Fruit fly (Drosophila melanogaster) whole organism, embryonic: ENCODE data around the gene Sema5c.

Experiments used
- Asciz ChIP-seq: fragments of 200-800 bp; sonication (Bioruptor generic); optimal IDR thresholded peaks from 2 replicates; lab custom pipeline; 2017; ENCODE audit warnings: missing biosample characterization, mild to moderate bottlenecking, missing genetic modification characterization, missing genetic modification reagents
- CG11247 ChIP-seq: fragments of 200-800 bp; sonication (Bioruptor generic); IDR thresholded peaks from 2 replicates; pipeline ENCODE4 v1.3.6; 2022; ENCODE audit warnings: missing biosample characterization, missing genetic modification characterization
- CG12155 ChIP-seq: fragments of 200-800 bp; sonication (Bioruptor generic); optimal IDR thresholded peaks from 3 replicates; lab custom pipeline; 2016; ENCODE audit warnings: missing biosample characterization, missing genetic modification characterization
- CG15073 ChIP-seq: fragments of 200-800 bp; sonication (Bioruptor generic); optimal IDR thresholded peaks from 2 replicates; lab custom pipeline; 2016; ENCODE audit warnings: missing biosample characterization, missing genetic modification characterization
- CG1603 ChIP-seq: fragments of 200-800 bp; sonication (Bioruptor generic); optimal IDR thresholded peaks from 2 replicates; lab custom pipeline; 2019; ENCODE audit warnings: missing biosample characterization, mild to moderate bottlenecking, missing genetic modification characterization, moderate library complexity
- CG17359 ChIP-seq: fragments of 200-800 bp; sonication (Bioruptor generic); optimal IDR thresholded peaks from 3 replicates; lab custom pipeline; 2018; ENCODE audit warnings: missing biosample characterization, mild to moderate bottlenecking, missing genetic modification characterization, moderate library complexity
- CG18262 ChIP-seq: fragments of 200-800 bp; optimal IDR thresholded peaks from 3 replicates; lab custom pipeline; 2019; ENCODE audit warnings: missing biosample characterization, mild to moderate bottlenecking, missing genetic modification characterization, moderate library complexity
- CG1832 ChIP-seq: fragments of 200-800 bp; sonication (Bioruptor generic); optimal IDR thresholded peaks from 2 replicates; lab custom pipeline; 2017; ENCODE audit warnings: missing biosample characterization, mild to moderate bottlenecking, missing genetic modification characterization, inconsistent platforms
- CG32767 ChIP-seq: fragments of 200-800 bp; sonication (Bioruptor generic); IDR thresholded peaks from 2 replicates; pipeline ENCODE4 v1.3.6; 2022; ENCODE audit warnings: missing biosample characterization, missing genetic modification characterization
- CG4282 ChIP-seq: fragments of 200-800 bp; sonication (Bioruptor generic); optimal IDR thresholded peaks from 2 replicates; lab custom pipeline; 2016; ENCODE audit warnings: missing biosample characterization, missing genetic modification characterization
- CG4360 ChIP-seq: fragments of 200-800 bp; sonication (Bioruptor generic); IDR thresholded peaks from 2 replicates; pipeline ENCODE4 v1.3.6; 2022; ENCODE audit warnings: missing biosample characterization, missing genetic modification characterization
- CG4404 ChIP-seq: fragments of 200-800 bp; sonication (Bioruptor generic); IDR thresholded peaks from 2 replicates; pipeline ENCODE4 v1.3.6; 2022; ENCODE audit warnings: missing biosample characterization, missing genetic modification characterization
- CG5180 ChIP-seq: fragments of 200-800 bp; sonication (Bioruptor generic); optimal IDR thresholded peaks from 3 replicates; lab custom pipeline; 2017; ENCODE audit warnings: missing biosample characterization, missing genetic modification characterization, mild to moderate bottlenecking, moderate library complexity, missing genetic modification reagents
- CG6272 ChIP-seq: fragments of 200-800 bp; sonication (Bioruptor generic); IDR thresholded peaks from 2 replicates; pipeline ENCODE4 v1.3.6; 2022; ENCODE audit warnings: missing biosample characterization, missing genetic modification characterization
- CG6683 ChIP-seq: fragments of 200-800 bp; sonication (Bioruptor generic); optimal IDR thresholded peaks from 2 replicates; lab custom pipeline; 2017; ENCODE audit warnings: missing biosample characterization, mild to moderate bottlenecking, missing genetic modification characterization, missing genetic modification reagents
- CG6765 ChIP-seq: fragments of 200-800 bp; sonication (Bioruptor generic); optimal IDR thresholded peaks from 3 replicates; lab custom pipeline; 2017; ENCODE audit warnings: missing biosample characterization, mild to moderate bottlenecking, missing genetic modification characterization
- CG7786 ChIP-seq: fragments of 200-800 bp; sonication (Bioruptor generic); optimal IDR thresholded peaks from 2 replicates; lab custom pipeline; 2016; ENCODE audit warnings: missing biosample characterization, missing genetic modification characterization
- CG9876 ChIP-seq: fragments of 200-800 bp; sonication (Bioruptor generic); optimal IDR thresholded peaks from 2 replicates; lab custom pipeline; 2016; ENCODE audit warnings: missing biosample characterization, missing genetic modification characterization
- Camta ChIP-seq: fragments of 200-800 bp; sonication (Bioruptor generic); optimal IDR thresholded peaks from 2 replicates; lab custom pipeline; 2016; ENCODE audit warnings: missing biosample characterization, missing genetic modification characterization
- Chrac-16 ChIP-seq: fragments of 200-800 bp; sonication (Bioruptor generic); optimal IDR thresholded peaks from 3 replicates; lab custom pipeline; 2016; ENCODE audit warnings: missing biosample characterization, missing genetic modification characterization
- CkIIα-i1 ChIP-seq: fragments of 200-800 bp; sonication (Bioruptor generic); IDR thresholded peaks from 2 replicates; pipeline ENCODE4 v1.3.6; 2022; ENCODE audit warnings: missing biosample characterization, missing genetic modification characterization
- Elba2 ChIP-seq: fragments of 200-800 bp; sonication (Bioruptor generic); optimal IDR thresholded peaks from 3 replicates; lab custom pipeline; 2016; ENCODE audit warnings: missing biosample characterization, missing genetic modification characterization
- Hey ChIP-seq: fragments of 200-800 bp; sonication (Bioruptor generic); optimal IDR thresholded peaks from 3 replicates; lab custom pipeline; 2018; ENCODE audit warnings: missing biosample characterization, mild to moderate bottlenecking, missing genetic modification characterization
- Hr78 ChIP-seq, 2 experiments: fragments of 200-800 bp in 1 of 2; fragments of >200 bp in 1 of 2; sonication (Bioruptor generic) in 1 of 2; optimal IDR thresholded peaks; 2 replicates each; lab custom pipeline; 2017 to 2019; ENCODE audit warnings: missing biosample characterization in 2 of 2, missing genetic modification characterization in 2 of 2, mild to moderate bottlenecking in 1 of 2, moderate library complexity in 1 of 2
- Nf-YA ChIP-seq: fragments of 200-800 bp; sonication (Bioruptor generic); IDR thresholded peaks from 2 replicates; pipeline ENCODE4 v1.3.6; 2022; ENCODE audit warnings: missing biosample characterization, missing genetic modification characterization
- Optix ChIP-seq: fragments of 200-800 bp; sonication (Bioruptor generic); IDR thresholded peaks from 3 replicates; pipeline ENCODE4 v1.3.6; 2022; ENCODE audit warnings: missing biosample characterization, missing genetic modification characterization
- Poxn ChIP-seq: fragments of 200-800 bp; sonication (Bioruptor generic); IDR thresholded peaks from 2 replicates; pipeline ENCODE4 v1.3.6; 2022; ENCODE audit warnings: missing biosample characterization, missing genetic modification characterization
- Ptx1 ChIP-seq: fragments of 200-800 bp; sonication (Bioruptor generic); IDR thresholded peaks from 2 replicates; pipeline ENCODE4 v1.3.6; 2022; ENCODE audit warnings: missing biosample characterization, missing genetic modification characterization
- Sry-β ChIP-seq: fragments of 200-800 bp; sonication (Bioruptor generic); optimal IDR thresholded peaks from 2 replicates; lab custom pipeline; 2018; ENCODE audit warnings: missing biosample characterization, mild to moderate bottlenecking, missing genetic modification characterization, moderate library complexity
- Trl ChIP-seq, 3 experiments: fragments of >200 bp in 2 of 3; fragments of 200-800 bp in 1 of 3; sonication (Bioruptor generic) in 1 of 3; optimal IDR thresholded peaks; 2 replicates in 1 of 3; 3 replicates in 2 of 3; lab custom pipeline; 2016 to 2017; ENCODE audit warnings: missing biosample characterization in 1 of 3, missing genetic modification characterization in 1 of 3
- abd-A ChIP-seq: fragments of 200-800 bp; sonication (Bioruptor generic); optimal IDR thresholded peaks from 3 replicates; lab custom pipeline; 2019; ENCODE audit warnings: missing biosample characterization, mild to moderate bottlenecking, missing genetic modification characterization, moderate library complexity
- al ChIP-seq: fragments of 200-800 bp; sonication (Bioruptor generic); IDR thresholded peaks from 2 replicates; pipeline ENCODE4 v1.3.6; 2022; ENCODE audit warnings: missing biosample characterization, missing genetic modification characterization
- ase ChIP-seq: fragments of 200-800 bp; sonication (Bioruptor generic); IDR thresholded peaks from 3 replicates; pipeline ENCODE4 v1.3.6; 2022; ENCODE audit warnings: missing biosample characterization, missing genetic modification characterization
- ato ChIP-seq: fragments of 200-800 bp; sonication (Bioruptor generic); IDR thresholded peaks from 2 replicates; pipeline ENCODE4 v1.3.6; 2022; ENCODE audit warnings: missing biosample characterization, missing genetic modification characterization; ENCODE audit not compliant: partially characterized antibody
- btn ChIP-seq: fragments of 200-800 bp; sonication (Bioruptor generic); optimal IDR thresholded peaks from 2 replicates; lab custom pipeline; 2016; ENCODE audit warnings: missing biosample characterization, missing genetic modification characterization
- chm ChIP-seq: fragments of 200-800 bp; sonication (Bioruptor generic); IDR thresholded peaks from 2 replicates; pipeline ENCODE4 v1.3.6; 2022; ENCODE audit warnings: missing biosample characterization, missing genetic modification characterization
- danr ChIP-seq: fragments of 200-800 bp; sonication (Bioruptor generic); IDR thresholded peaks from 2 replicates; pipeline ENCODE4 v1.3.6; 2022; ENCODE audit warnings: missing biosample characterization, missing genetic modification characterization
- gem ChIP-seq: fragments of 200-800 bp; sonication (Bioruptor generic); optimal IDR thresholded peaks from 2 replicates; lab custom pipeline; 2019; ENCODE audit warnings: missing biosample characterization, mild to moderate bottlenecking, missing genetic modification characterization, moderate library complexity
- jigr1 ChIP-seq: fragments of 200-800 bp; sonication (Bioruptor generic); IDR thresholded peaks from 3 replicates; pipeline ENCODE4 v1.3.6; 2022; ENCODE audit warnings: missing biosample characterization, missing genetic modification characterization
- jumu ChIP-seq: fragments of 200-800 bp; sonication (Bioruptor generic); optimal IDR thresholded peaks from 3 replicates; lab custom pipeline; 2016; ENCODE audit warnings: missing biosample characterization, missing genetic modification characterization
- kah ChIP-seq: fragments of 200-800 bp; sonication (Bioruptor generic); optimal IDR thresholded peaks from 2 replicates; lab custom pipeline; 2018; ENCODE audit warnings: missing biosample characterization, mild to moderate bottlenecking, missing genetic modification characterization
- lilli ChIP-seq: fragments of 200-800 bp; sonication (Bioruptor generic); optimal IDR thresholded peaks from 3 replicates; lab custom pipeline; 2016; ENCODE audit warnings: missing biosample characterization, missing genetic modification characterization
- lmd ChIP-seq: fragments of 200-800 bp; sonication (Bioruptor generic); IDR thresholded peaks from 2 replicates; pipeline ENCODE4 v1.3.6; 2022; ENCODE audit warnings: missing biosample characterization, missing genetic modification characterization
- maf-S ChIP-seq: fragments of 200-800 bp; sonication (Bioruptor generic); optimal IDR thresholded peaks from 2 replicates; lab custom pipeline; 2016; ENCODE audit warnings: missing biosample characterization, missing genetic modification characterization
- onecut ChIP-seq: fragments of 200-800 bp; sonication (Bioruptor generic); IDR thresholded peaks from 2 replicates; pipeline ENCODE4 v1.3.6; 2022; ENCODE audit warnings: missing biosample characterization, missing genetic modification characterization
- ro ChIP-seq: fragments of 200-800 bp; sonication (Bioruptor generic); IDR thresholded peaks from 2 replicates; pipeline ENCODE4 v1.3.6; 2022; ENCODE audit warnings: missing biosample characterization, missing genetic modification characterization
- tll ChIP-seq, 2 experiments: fragments of 200-800 bp in 1 of 2; fragments of >200 bp in 1 of 2; sonication (Bioruptor generic) in 1 of 2; optimal IDR thresholded peaks; 2 replicates each; lab custom pipeline; 2017 to 2019; ENCODE audit warnings: missing biosample characterization in 2 of 2, missing genetic modification characterization in 2 of 2, mild to moderate bottlenecking in 1 of 2, moderate library complexity in 1 of 2
- ttk ChIP-seq: fragments of 200-800 bp; sonication (Bioruptor generic); IDR thresholded peaks from 2 replicates; pipeline ENCODE4 v2.1.2; 2022; ENCODE audit warnings: missing biosample characterization, missing genetic modification characterization
- vvl ChIP-seq: fragments of 200-800 bp; sonication (Bioruptor generic); IDR thresholded peaks from 2 replicates; pipeline ENCODE4 v1.3.6; 2022; ENCODE audit warnings: missing biosample characterization, missing genetic modification characterization
- zen2 ChIP-seq: fragments of 200-800 bp; sonication (Bioruptor generic); IDR thresholded peaks from 3 replicates; pipeline ENCODE4 v1.3.6; 2022; ENCODE audit warnings: missing biosample characterization, missing genetic modification characterization; ENCODE audit not compliant: partially characterized antibody

Gene Sema5c

DNA sequence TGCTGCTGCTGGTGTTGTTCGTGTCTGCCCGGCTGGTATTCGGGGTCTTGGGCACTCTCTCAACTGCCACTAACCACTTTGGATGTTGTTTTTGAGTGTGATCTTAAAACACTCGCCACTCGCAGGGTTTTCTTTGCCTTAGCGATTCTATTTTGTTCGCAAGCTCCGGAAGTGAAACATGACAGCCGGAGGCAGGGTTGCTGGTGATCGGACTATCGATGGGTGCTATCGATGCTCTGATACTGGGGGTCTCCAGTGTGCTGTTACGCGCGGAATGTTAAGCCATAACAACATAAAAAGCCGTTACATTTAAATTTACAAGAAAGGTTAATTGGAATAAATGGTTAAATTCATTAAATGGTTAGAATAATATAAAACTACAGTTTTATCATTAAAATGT is 43.3 kb upstream of the Sema5c start, which contains the start of gene yps (continued):
- TF ChIP-seq chm, result peak; percentile 98
- TF ChIP-seq btn (GFP tag; lab: Kevin White, UChicago), result peak; percentile 88
- peak; percentile 97 for TF ChIP-seq vvl (GFP tag; lab: Robert Waterston, UW)
- peak; percentile 93 for TF ChIP-seq maf-S (GFP tag; lab: Kevin White, UChicago)
- TF ChIP-seq Elba2 (GFP tag; lab: Kevin White, UChicago), result no peak
- TF ChIP-seq CG5180 (GFP tag; lab: Kevin White, UChicago), result peak; percentile 86
- TF ChIP-seq Sry-β (GFP tag; lab: Kevin White, UChicago), result peak; percentile 74
- TF ChIP-seq jumu (GFP tag; lab: Kevin White, UChicago), result peak; percentile 70
- TF ChIP-seq CG6765 (GFP tag; lab: Kevin White, UChicago), result peak; percentile 99
- TF ChIP-seq jigr1 (GFP tag; lab: Robert Waterston, UW), result no peak
- TF ChIP-seq ato, result peak; percentile 68
- TF ChIP-seq Poxn (GFP tag; lab: Robert Waterston, UW), result 0 out of 2 replicates have a peak, but pooled peaks have one; percentile 17
- no peak for TF ChIP-seq ro
- TF ChIP-seq CG6683 (GFP tag; lab: Kevin White, UChicago), result peak; percentile 91
- TF ChIP-seq CkIIα-i1 (GFP tag; lab: Robert Waterston, UW), result peak; percentile 62; the same call in 1 of the 2 replicates
- TF ChIP-seq ase (GFP tag; lab: Robert Waterston, UW), result peak; percentile 88
- peak; percentile 95 for TF ChIP-seq Asciz (GFP tag; lab: Kevin White, UChicago)
- peak; percentile 97 for TF ChIP-seq CG1603 (tag; lab: Kevin White, UChicago)
- peak; percentile 58; the same call in 1 of the 2 replicates for TF ChIP-seq CG6272 (GFP tag; lab: Robert Waterston, UW)
- no peak for TF ChIP-seq CG4404 (GFP tag; lab: Robert Waterston, UW)
- peak; percentile 82 for TF ChIP-seq Ptx1 (GFP tag; lab: Robert Waterston, UW)
- peak in 1 of 2 experiments; percentile 62 for TF ChIP-seq tll (GFP tag; optimal IDR thresholded peaks at IDR 0.05; lab: Kevin White, UChicago)
- TF ChIP-seq Chrac-16, result peak; percentile 64
- peak; percentile 72 for TF ChIP-seq CG32767 (GFP tag; lab: Robert Waterston, UW)
- TF ChIP-seq Hr78 (GFP tag; optimal IDR thresholded peaks at IDR 0.05; lab: Kevin White, UChicago), result peak in 1 of 2 experiments; percentile 41
- peak; percentile 92 for TF ChIP-seq CG9876 (GFP tag; lab: Kevin White, UChicago)
- peak; percentile 92 for TF ChIP-seq Nf-YA
- TF ChIP-seq CG7786 (GFP tag; lab: Kevin White, UChicago), result peak; percentile 75
- TF ChIP-seq CG18262, result peak; percentile 86
- TF ChIP-seq al (GFP tag; lab: Robert Waterston, UW), result peak; percentile 73
- TF ChIP-seq zen2 (GFP tag; lab: Robert Waterston, UW), result no peak; the same call in 1 of the 3 replicates
- no peak for TF ChIP-seq CG1832
- TF ChIP-seq Hey (tag; lab: Kevin White, UChicago), result peak; percentile 95
- peak; percentile 76 for TF ChIP-seq gem (tag; lab: Kevin White, UChicago)
- no peak for TF ChIP-seq Trl (optimal IDR thresholded peaks at IDR 0.05; lab: Kevin White, UChicago)
- TF ChIP-seq Trl (GFP tag; optimal IDR thresholded peaks at IDR 0.05; lab: Kevin White, UChicago), result peak; percentile 96
- peak; percentile 71 for TF ChIP-seq CG4360 (GFP tag; lab: Robert Waterston, UW)
- TF ChIP-seq CG12155 (GFP tag; lab: Kevin White, UChicago), result peak; percentile 88
- peak; percentile 80 for TF ChIP-seq ttk
- peak; percentile 88 for TF ChIP-seq Optix
- TF ChIP-seq CG11247 (GFP tag; lab: Robert Waterston, UW), result peak; percentile 91
- TF ChIP-seq Camta (GFP tag; lab: Kevin White, UChicago), result peak; percentile 93
- peak; percentile 86 for TF ChIP-seq lilli (GFP tag; lab: Kevin White, UChicago)
- peak; percentile 90 for TF ChIP-seq CG4282 (GFP tag; lab: Kevin White, UChicago)
- no peak; the same call in 1 of the 2 replicates for TF ChIP-seq danr
- no peak for TF ChIP-seq CG15073 (GFP tag; lab: Kevin White, UChicago)
- peak; percentile 69; the same call in 1 of the 2 replicates for TF ChIP-seq lmd (GFP tag; lab: Robert Waterston, UW)
- peak; percentile 93 for TF ChIP-seq CG17359
- TF ChIP-seq abd-A (tag; lab: Kevin White, UChicago), result no peak
- peak; percentile 94 for TF ChIP-seq kah (GFP tag; lab: Kevin White, UChicago)
- TF ChIP-seq onecut (GFP tag; lab: Robert Waterston, UW), result peak; percentile 95
